Worm (Caenorhabditis elegans) whole organism, mixed stage, embryonic: ENCODE data around the gene srh-71.

ENCODE experiments used
- blmp-1 ChIP-seq: fragments of 150-350 bp; optimal IDR thresholded peaks from 2 replicates; lab custom pipeline; 2014; ENCODE audit warnings: missing biosample characterization, missing genetic modification characterization
- ces-1 ChIP-seq: fragments of 150-350 bp; optimal IDR thresholded peaks from 2 replicates; lab custom pipeline; 2014; ENCODE audit warnings: missing biosample characterization, missing genetic modification reagents, missing genetic modification characterization
- flh-1 ChIP-seq: fragments of 200-800 bp; sonication (Bioruptor generic); optimal IDR thresholded peaks from 2 replicates; lab custom pipeline; 2018; ENCODE audit warnings: mild to moderate bottlenecking, missing genetic modification characterization, moderate library complexity, missing compliant biosample characterization
- hlh-1 ChIP-seq: fragments of 150-350 bp; optimal IDR thresholded peaks from 2 replicates; lab custom pipeline; 2014; ENCODE audit warnings: missing biosample characterization, missing genetic modification reagents, missing genetic modification characterization
- mep-1 ChIP-seq: fragments of 150-350 bp; optimal IDR thresholded peaks from 2 replicates; lab custom pipeline; 2017; ENCODE audit warnings: missing biosample characterization, missing genetic modification reagents, missing genetic modification characterization, inconsistent platforms
- nhr-237 ChIP-seq: fragments of 150-350 bp; optimal IDR thresholded peaks from 2 replicates; lab custom pipeline; 2014; ENCODE audit warnings: missing biosample characterization, missing genetic modification characterization
- nhr-28 ChIP-seq: fragments of 150-350 bp; optimal IDR thresholded peaks from 2 replicates; lab custom pipeline; 2014; ENCODE audit warnings: missing biosample characterization, missing genetic modification characterization
- nhr-76 ChIP-seq: sonication (generic microtip); optimal IDR thresholded peaks from 2 replicates; lab custom pipeline; 2017; ENCODE audit warnings: missing biosample characterization, missing genetic modification characterization

DNA sequence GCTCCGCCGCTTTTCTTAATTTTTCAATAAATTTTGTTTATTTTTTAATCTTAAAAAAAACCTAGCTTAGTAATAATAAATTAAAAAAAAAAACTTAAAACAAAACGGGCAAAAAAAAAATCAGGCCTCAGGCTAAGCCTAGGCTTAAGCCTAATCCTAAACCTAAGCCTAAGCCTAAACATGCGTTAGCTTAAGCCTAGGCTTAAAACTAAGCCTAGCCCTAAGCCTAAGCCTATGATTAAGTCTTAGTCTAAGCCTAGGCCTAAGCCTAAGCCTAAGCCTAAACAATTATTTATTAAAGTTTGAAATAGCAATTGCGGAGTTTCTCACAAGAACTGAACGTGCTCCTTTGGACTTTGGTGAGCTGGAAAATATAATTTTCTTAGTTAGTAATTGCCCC lies 12.0 kb downstream of the srh-71 start:
- TF ChIP-seq flh-1, result no peak
- no peak for TF ChIP-seq blmp-1
- no peak for TF ChIP-seq ces-1
- no peak for TF ChIP-seq nhr-76 (tag; lab: Kevin White, UChicago)
- TF ChIP-seq nhr-28 (tag; lab: Kevin White, UChicago), result no peak
- TF ChIP-seq nhr-237 (tag; lab: Kevin White, UChicago), result no peak
- no peak for TF ChIP-seq mep-1 (tag; lab: Kevin White, UChicago)
- no peak for TF ChIP-seq hlh-1 (tag; lab: Kevin White, UChicago)
